Worm (Caenorhabditis elegans): ENCODE measurements around the gene ugt-63.

The ugt-63 gene

ce11 chrV:5146394-5146793 lies 35.8 kb upstream of the ugt-63 start, which contains the start of gene F14F9.6:
Gene F14F9.6, minus strand, starts transcription at chrV:5146494.
- TF ChIP-seq tbx-2 (tag; optimal IDR thresholded peaks at IDR 0.05) (no peak), snu-23 (GFP tag; optimal IDR thresholded peaks at IDR 0.05) (no peak), hlh-17 (GFP tag; optimal IDR thresholded peaks at IDR 0.05; ENCODE audit: borderline replicate concordance) (no peak), lin-14 (GFP tag; optimal IDR thresholded peaks at IDR 0.05) (no peak), ets-5 (GFP tag; IDR thresholded peaks at IDR 0.05) (no peak), fkh-4 (tag; optimal IDR thresholded peaks at IDR 0.05; ENCODE audit: borderline replicate concordance) (no peak), xbp-1 (tag; optimal IDR thresholded peaks at IDR 0.05) (no peak), ceh-8 (GFP tag; optimal IDR thresholded peaks at IDR 0.05) (no peak), nhr-12 (tag; optimal IDR thresholded peaks at IDR 0.05) (no peak), unc-62 (GFP tag; optimal IDR thresholded peaks at IDR 0.05) (no peak), lin-39 (tag; optimal IDR thresholded peaks at IDR 0.05) (no peak), ztf-11 (tag; optimal IDR thresholded peaks at IDR 0.05) (no peak)

ce11 chrV:5144541-5144940 lies 34.0 kb upstream of the ugt-63 start, which contains the start of gene F14F9.2:
Gene F14F9.2, plus strand, starts transcription at chrV:5144841.
- TF ChIP-seq unc-30 (tag; optimal IDR thresholded peaks at IDR 0.05) (no peak), dsc-1 (tag; optimal IDR thresholded peaks at IDR 0.05) (no peak), nhr-28 (tag; optimal IDR thresholded peaks at IDR 0.05) (no peak), pag-3 (tag; optimal IDR thresholded peaks at IDR 0.05; ENCODE audit: borderline replicate concordance, insufficient read depth) (no peak), hlh-4 (tag; optimal IDR thresholded peaks at IDR 0.05) (no peak), fos-1 (tag; optimal IDR thresholded peaks at IDR 0.05) (no peak), ztf-11 (tag; optimal IDR thresholded peaks at IDR 0.05) (no peak), fkh-8 (tag; optimal IDR thresholded peaks at IDR 0.05) (no peak), lin-13 (GFP tag; optimal IDR thresholded peaks at IDR 0.05) (no peak), unc-130 (tag; optimal IDR thresholded peaks at IDR 0.05) (no peak), isw-1 (GFP tag; IDR thresholded peaks at IDR 0.05) (no peak), ceh-8 (GFP tag; optimal IDR thresholded peaks at IDR 0.05) (no peak)

DNA sequence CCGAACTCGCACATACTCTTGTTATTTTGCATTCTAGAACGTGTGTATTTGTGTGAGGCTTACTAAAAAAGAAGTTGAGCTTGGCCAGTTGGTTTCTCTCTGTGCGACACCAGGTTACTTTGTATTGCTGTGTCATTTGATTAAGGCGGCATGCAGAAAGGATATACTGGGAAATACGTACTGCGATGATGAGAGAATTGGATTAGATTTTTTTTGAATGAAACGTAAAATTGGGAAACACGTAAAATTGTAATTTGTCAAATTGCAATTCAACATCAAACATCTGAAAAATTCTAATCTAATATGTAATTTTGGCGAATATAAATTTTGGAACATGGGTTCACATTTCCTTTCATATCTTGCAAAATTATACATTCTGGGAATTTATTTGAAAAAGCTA lies 33.2 kb upstream of the ugt-63 start, which contains the start of gene srh-129:
Gene srh-129, minus strand, starts transcription at position 101 of the 400 bp plus-strand sequence.
- no peak for TF ChIP-seq zip-4 (GFP tag; optimal IDR thresholded peaks at IDR 0.05)
- no peak for TF ChIP-seq ceh-63 (GFP tag; optimal IDR thresholded peaks at IDR 0.05)
- TF ChIP-seq nhr-76 (tag; optimal IDR thresholded peaks at IDR 0.05) = no peak
- no peak for TF ChIP-seq lin-13 (GFP tag; optimal IDR thresholded peaks at IDR 0.05)
- TF ChIP-seq isw-1 (GFP tag; IDR thresholded peaks at IDR 0.05) = no peak
- TF ChIP-seq ceh-88 (GFP tag; IDR thresholded peaks at IDR 0.05) = no peak
- TF ChIP-seq fkh-8 (tag; optimal IDR thresholded peaks at IDR 0.05) = peak; percentile 26
- TF ChIP-seq nhr-71 (tag; optimal IDR thresholded peaks at IDR 0.05) = no peak
- no peak for TF ChIP-seq lir-3 (tag; optimal IDR thresholded peaks at IDR 0.05; ENCODE audit: poor library complexity)

DNA sequence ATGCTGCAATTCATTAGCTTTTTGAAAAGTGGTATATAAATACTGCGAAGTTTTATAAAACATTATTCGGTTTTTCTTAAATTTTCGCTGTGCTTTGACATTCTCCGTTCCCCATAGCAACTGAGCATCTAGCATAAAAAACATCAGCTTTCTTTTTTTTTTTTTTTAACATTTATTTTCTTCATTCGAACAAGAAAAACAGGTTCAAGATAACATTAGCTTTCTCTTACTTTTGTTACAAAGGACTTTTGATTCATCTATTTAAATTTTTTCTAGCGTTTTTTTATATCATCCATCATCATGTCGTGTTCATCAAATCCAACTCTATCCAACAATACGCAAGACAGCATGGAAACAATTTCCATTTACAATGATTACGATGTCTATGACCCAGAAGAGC lies 27.3 kb upstream of the ugt-63 start, which contains the start of gene F14F9.3:
Gene F14F9.3, plus strand, starts transcription at position 301 of the 400 bp plus-strand sequence.
- TF ChIP-seq elt-2 (tag; optimal IDR thresholded peaks at IDR 0.05) (no peak), swsn-7 (tag; optimal IDR thresholded peaks at IDR 0.05) (no peak), dpl-1 (GFP tag; optimal IDR thresholded peaks at IDR 0.05) (no peak), mab-9 (GFP tag; IDR thresholded peaks at IDR 0.05) (no peak), grh-1 (GFP tag; IDR thresholded peaks at IDR 0.05) (no peak), F16B12.6 (tag; optimal IDR thresholded peaks at IDR 0.05) (no peak), efl-3 (GFP tag; optimal IDR thresholded peaks at IDR 0.05) (no peak), unc-62 (GFP tag; optimal IDR thresholded peaks at IDR 0.05) (no peak), unc-130 (tag; optimal IDR thresholded peaks at IDR 0.05) (no peak), snu-23 (GFP tag; optimal IDR thresholded peaks at IDR 0.05) (no peak), elt-3 (tag; optimal IDR thresholded peaks at IDR 0.05) (no peak), nhr-71 (tag; optimal IDR thresholded peaks at IDR 0.05) (no peak), nhr-76 (tag; optimal IDR thresholded peaks at IDR 0.05) (no peak), hpl-2 (GFP tag; optimal IDR thresholded peaks at IDR 0.05) (no peak), efl-1 (optimal IDR thresholded peaks at IDR 0.05) (no peak), efl-1 (GFP tag; optimal IDR thresholded peaks at IDR 0.05 in 1 of 2) (no peak), hlh-17 (GFP tag; optimal IDR thresholded peaks at IDR 0.05; ENCODE audit: borderline replicate concordance) (no peak), pqm-1 (tag; optimal IDR thresholded peaks at IDR 0.05) (no peak)
